Worm (Caenorhabditis elegans): ENCODE results near the gene ntl-2.

DNA sequence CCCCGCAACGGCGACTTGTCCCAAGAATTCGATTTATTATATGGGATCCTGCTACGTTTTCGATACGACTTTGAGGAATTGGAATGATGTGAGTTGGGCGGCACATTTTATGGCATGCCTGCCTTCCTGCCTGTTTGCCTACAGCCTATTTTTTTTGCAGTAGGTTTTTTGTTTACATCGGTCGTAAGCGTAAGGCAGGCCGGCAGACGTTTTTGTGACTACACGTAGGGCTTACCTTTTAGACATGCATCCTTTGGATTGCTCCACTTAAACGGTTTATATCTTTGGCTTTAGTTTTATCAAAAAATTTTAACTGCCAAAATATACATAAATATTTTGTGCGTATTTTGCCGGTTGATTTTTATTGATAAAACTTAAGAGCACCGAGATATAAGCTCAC is 17.0 kb downstream of the ntl-2 start:
- TF ChIP-seq lsl-1 (GFP tag; optimal IDR thresholded peaks at IDR 0.05) = no peak
- no peak for TF ChIP-seq ama-1 (optimal IDR thresholded peaks at IDR 0.05)
- TF ChIP-seq ama-1 (GFP tag; optimal IDR thresholded peaks at IDR 0.05) = no peak
- TF ChIP-seq snpc-4 (GFP tag; optimal IDR thresholded peaks at IDR 0.05) = no peak
- TF ChIP-seq snpc-4 (tag; optimal IDR thresholded peaks at IDR 0.05) = no peak
- TF ChIP-seq B0336.3 (GFP tag; IDR thresholded peaks at IDR 0.05) = no peak
- no peak for TF ChIP-seq Y53G8AR.9 (GFP tag; conservative IDR thresholded peaks at IDR 0.05)
- TF ChIP-seq nhr-27 (tag; optimal IDR thresholded peaks at IDR 0.05) = no peak
- no peak for TF ChIP-seq hlh-12 (tag; optimal IDR thresholded peaks at IDR 0.05)
- no peak for TF ChIP-seq tlf-1 (GFP tag; optimal IDR thresholded peaks at IDR 0.05)
- no peak for TF ChIP-seq B0261.1 (tag; optimal IDR thresholded peaks at IDR 0.05)
- no peak for TF ChIP-seq snpc-1.1 (tag; optimal IDR thresholded peaks at IDR 0.05; ENCODE audit: insufficient read depth)
- no peak for TF ChIP-seq rpc-1 (optimal IDR thresholded peaks at IDR 0.05)
- no peak for TF ChIP-seq rpc-1 (tag; optimal IDR thresholded peaks at IDR 0.05)
- no peak for TF ChIP-seq sea-2 (GFP tag; IDR thresholded peaks at IDR 0.05)
- TF ChIP-seq somi-1 (GFP tag; optimal IDR thresholded peaks at IDR 0.05) = no peak
- no peak for TF ChIP-seq B0019.2 (GFP tag; conservative IDR thresholded peaks at IDR 0.05)

Measured in whole organism, young adult.